Worm (Caenorhabditis elegans) whole organism, L3 larva: ENCODE data around the gene T04C10.3.

Source experiments
- ZK546.5 ChIP-seq: sonication (generic microtip); optimal IDR thresholded peaks from 2 replicates; lab custom pipeline; 2017; ENCODE audit warnings: missing biosample characterization, missing genetic modification characterization
- aly-2 ChIP-seq: fragments of 150-350 bp; optimal IDR thresholded peaks from 2 replicates; lab custom pipeline; 2014; ENCODE audit warnings: missing biosample characterization, missing genetic modification characterization
- ama-1 ChIP-seq: fragments of 150-350 bp; optimal IDR thresholded peaks from 2 replicates; lab custom pipeline; 2018
- ceh-16 ChIP-seq: sonication (generic microtip); optimal IDR thresholded peaks from 2 replicates; lab custom pipeline; 2017; ENCODE audit warnings: missing biosample characterization, missing genetic modification characterization
- ceh-9 ChIP-seq: sonication (generic microtip); optimal IDR thresholded peaks from 2 replicates; lab custom pipeline; 2018; ENCODE audit warnings: missing biosample characterization, missing genetic modification characterization
- daf-12 ChIP-seq: fragments of 150-350 bp; optimal IDR thresholded peaks from 2 replicates; lab custom pipeline; 2014; ENCODE audit warnings: missing biosample characterization, missing genetic modification reagents, missing genetic modification characterization
- egl-27 ChIP-seq: sonication (generic microtip); optimal IDR thresholded peaks from 4 replicates; lab custom pipeline; 2017; ENCODE audit warnings: missing biosample characterization, missing genetic modification reagents, missing genetic modification characterization
- egl-5 ChIP-seq: fragments of 150-350 bp; optimal IDR thresholded peaks from 2 replicates; lab custom pipeline; 2017; ENCODE audit warnings: missing biosample characterization, missing genetic modification reagents, missing genetic modification characterization, inconsistent platforms
- elt-1 ChIP-seq: fragments of 150-350 bp; optimal IDR thresholded peaks from 2 replicates; lab custom pipeline; 2014; ENCODE audit warnings: missing biosample characterization, missing genetic modification characterization
- elt-2 ChIP-seq: sonication (generic microtip); optimal IDR thresholded peaks from 2 replicates; lab custom pipeline; 2016; ENCODE audit warnings: missing genetic modification reagents, mild to moderate bottlenecking, missing genetic modification characterization, missing compliant biosample characterization
- elt-3 ChIP-seq, 3 experiments: fragments of 150-350 bp in 1 of 3; sonication (generic microtip) in 2 of 3; optimal IDR thresholded peaks; 2 replicates in 2 of 3; 4 replicates in 1 of 3; lab custom pipeline; 2014 to 2017; ENCODE audit warnings: missing biosample characterization in 3 of 3, missing genetic modification characterization in 3 of 3
- eor-1 ChIP-seq, 2 experiments: fragments of 150-350 bp; optimal IDR thresholded peaks; 2 replicates each; lab custom pipeline; 2014 to 2018; ENCODE audit warnings: missing biosample characterization in 2 of 2, missing genetic modification characterization in 2 of 2
- fkh-10 ChIP-seq: sonication (generic microtip); optimal IDR thresholded peaks from 2 replicates; lab custom pipeline; 2017; ENCODE audit warnings: missing biosample characterization, missing genetic modification reagents, missing genetic modification characterization
- fkh-2 ChIP-seq: fragments of 150-350 bp; optimal IDR thresholded peaks from 2 replicates; lab custom pipeline; 2014; ENCODE audit warnings: missing biosample characterization, missing genetic modification reagents, missing genetic modification characterization
- fos-1 ChIP-seq: fragments of 150-350 bp; optimal IDR thresholded peaks from 2 replicates; lab custom pipeline; 2014; ENCODE audit warnings: missing biosample characterization, missing genetic modification characterization
- jun-1 ChIP-seq: fragments of 150-350 bp; optimal IDR thresholded peaks from 2 replicates; lab custom pipeline; 2014; ENCODE audit warnings: missing biosample characterization, missing genetic modification reagents, missing genetic modification characterization
- lin-15B ChIP-seq: fragments of 150-350 bp; optimal IDR thresholded peaks from 2 replicates; lab custom pipeline; 2014; ENCODE audit warnings: missing biosample characterization, missing genetic modification characterization
- lin-39 ChIP-seq: fragments of 150-350 bp; optimal IDR thresholded peaks from 2 replicates; lab custom pipeline; 2018; ENCODE audit warnings: missing biosample characterization, missing genetic modification reagents, missing genetic modification characterization
- mdl-1 ChIP-seq: fragments of 150-350 bp; optimal IDR thresholded peaks from 2 replicates; lab custom pipeline; 2014; ENCODE audit warnings: missing biosample characterization, missing genetic modification characterization
- mml-1 ChIP-seq: fragments of 150-350 bp; sonication (generic microtip); optimal IDR thresholded peaks from 3 replicates; lab custom pipeline; 2014; ENCODE audit warnings: missing biosample characterization, missing genetic modification characterization
- nhr-11 ChIP-seq: fragments of 150-350 bp; optimal IDR thresholded peaks from 2 replicates; lab custom pipeline; 2014; ENCODE audit warnings: missing biosample characterization, missing genetic modification characterization
- nhr-23 ChIP-seq: fragments of 150-350 bp; optimal IDR thresholded peaks from 2 replicates; lab custom pipeline; 2014; ENCODE audit warnings: missing biosample characterization, missing genetic modification reagents, missing genetic modification characterization
- nhr-237 ChIP-seq: fragments of 150-350 bp; optimal IDR thresholded peaks from 2 replicates; lab custom pipeline; 2014; ENCODE audit warnings: missing biosample characterization, missing genetic modification characterization
- nhr-28 ChIP-seq: fragments of 150-350 bp; optimal IDR thresholded peaks from 2 replicates; lab custom pipeline; 2014; ENCODE audit warnings: missing biosample characterization, missing genetic modification characterization
- nhr-43 ChIP-seq: sonication (generic microtip); optimal IDR thresholded peaks from 2 replicates; lab custom pipeline; 2016; ENCODE audit warnings: mild to moderate bottlenecking, missing genetic modification characterization, missing compliant biosample characterization; ENCODE audit not compliant: poor library complexity, severe bottlenecking
- nhr-67 ChIP-seq: fragments of 150-350 bp; optimal IDR thresholded peaks from 2 replicates; lab custom pipeline; 2014; ENCODE audit warnings: missing biosample characterization, missing genetic modification characterization
- nhr-76 ChIP-seq: fragments of 150-350 bp; sonication (generic microtip); optimal IDR thresholded peaks from 5 replicates; lab custom pipeline; 2014; ENCODE audit warnings: missing biosample characterization, missing genetic modification characterization
- pha-4 ChIP-seq: fragments of 150-350 bp; optimal IDR thresholded peaks from 2 replicates; lab custom pipeline; 2014; ENCODE audit warnings: missing biosample characterization, missing genetic modification reagents, missing genetic modification characterization
- pqm-1 ChIP-seq: fragments of 150-350 bp; optimal IDR thresholded peaks from 2 replicates; lab custom pipeline; 2017; ENCODE audit warnings: missing biosample characterization, missing genetic modification characterization, inconsistent platforms
- skn-1 ChIP-seq: fragments of 150-350 bp; optimal IDR thresholded peaks from 2 replicates; lab custom pipeline; 2014; ENCODE audit warnings: missing biosample characterization, missing genetic modification characterization
- snpc-4 ChIP-seq: fragments of 150-350 bp; optimal IDR thresholded peaks from 2 replicates; lab custom pipeline; 2014; ENCODE audit warnings: missing biosample characterization, missing genetic modification characterization
- tbx-2 ChIP-seq: sonication (generic microtip); optimal IDR thresholded peaks from 2 replicates; lab custom pipeline; 2016; ENCODE audit warnings: mild to moderate bottlenecking, missing genetic modification characterization, missing compliant biosample characterization
- unc-39 ChIP-seq: sonication (generic microtip); optimal IDR thresholded peaks from 4 replicates; lab custom pipeline; 2017; ENCODE audit warnings: missing biosample characterization, missing genetic modification characterization
- unc-62 ChIP-seq: fragments of 150-350 bp; sonication (generic microtip); optimal IDR thresholded peaks from 4 replicates; lab custom pipeline; 2014; ENCODE audit warnings: missing biosample characterization, missing genetic modification reagents, missing genetic modification characterization
- zag-1 ChIP-seq: fragments of 150-350 bp; optimal IDR thresholded peaks from 2 replicates; lab custom pipeline; 2014; ENCODE audit warnings: missing biosample characterization, missing genetic modification characterization
- ztf-11 ChIP-seq: fragments of 150-350 bp; optimal IDR thresholded peaks from 2 replicates; lab custom pipeline; 2014; ENCODE audit warnings: missing biosample characterization, missing genetic modification characterization
- ztf-4 ChIP-seq: fragments of 150-350 bp; optimal IDR thresholded peaks from 2 replicates; lab custom pipeline; 2014; ENCODE audit warnings: missing biosample characterization, missing genetic modification characterization

The T04C10.3 gene

DNA sequence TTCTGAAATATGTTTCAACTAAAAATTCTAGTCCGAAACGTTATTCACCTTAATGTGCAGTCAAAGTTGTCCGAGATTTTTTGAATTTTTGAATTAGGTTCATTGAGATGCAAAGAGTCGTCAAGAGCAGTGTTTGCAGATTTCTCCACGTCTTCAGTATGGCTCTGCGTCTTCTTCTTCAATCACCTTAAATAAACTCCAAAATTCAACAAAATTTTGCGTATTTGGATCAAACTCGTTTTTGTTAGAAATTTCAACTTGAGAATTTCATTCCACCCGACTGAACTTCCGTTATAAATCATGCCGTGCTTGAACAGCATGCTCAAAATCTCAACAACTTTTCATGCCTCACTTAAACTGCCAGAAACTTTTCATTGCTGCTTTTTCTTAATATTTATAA, at the start of gene T04C10.3:
TSS of gene T04C10.3 (plus strand) at position 301 of the 400 bp plus-strand sequence.
- TF ChIP-seq lin-39 (tag; lab: Kevin White, UChicago): no peak
- TF ChIP-seq ceh-16 (tag; lab: Kevin White, UChicago): no peak
- no peak for TF ChIP-seq elt-1 (tag; lab: Kevin White, UChicago)
- TF ChIP-seq egl-27 (tag; lab: Kevin White, UChicago): no peak
- TF ChIP-seq nhr-11 (tag; lab: Kevin White, UChicago): no peak
- TF ChIP-seq nhr-43: no peak

DNA sequence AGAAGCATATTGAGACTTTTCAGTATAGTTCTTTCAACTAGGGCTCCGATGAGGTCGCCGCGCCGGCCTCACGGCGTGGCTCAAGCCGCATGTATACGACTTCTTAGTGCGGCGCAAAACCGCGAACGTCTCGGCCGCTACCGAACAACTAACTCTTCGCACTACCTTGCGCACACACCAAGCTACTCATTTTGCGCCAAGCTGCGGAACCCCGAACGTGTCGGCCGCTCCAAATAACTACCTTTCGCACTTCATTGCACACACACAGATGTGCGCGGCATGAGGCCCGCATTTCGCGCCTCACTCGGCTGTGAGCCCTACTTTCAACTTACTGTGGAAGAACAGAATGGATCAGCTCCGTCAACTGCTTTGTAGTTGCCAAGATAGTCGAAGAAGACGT, 44.3 kb upstream of the T04C10.3 start:
- TF ChIP-seq pha-4 (tag; lab: Kevin White, UChicago) (no peak), daf-12 (no peak), aly-2 (tag; lab: Kevin White, UChicago) (no peak), ZK546.5 (tag; lab: Kevin White, UChicago) (no peak), tbx-2 (tag; lab: Kevin White, UChicago) (no peak), skn-1 (tag; lab: Kevin White, UChicago) (no peak), ceh-9 (tag; lab: Kevin White, UChicago) (no peak), nhr-43 (no peak), mdl-1 (no peak), nhr-67 (tag; lab: Kevin White, UChicago) (no peak), mml-1 (tag; lab: Kevin White, UChicago) (no peak), nhr-11 (tag; lab: Kevin White, UChicago) (no peak), lin-15B (tag; lab: Kevin White, UChicago) (no peak), zag-1 (tag; lab: Kevin White, UChicago) (no peak)

DNA sequence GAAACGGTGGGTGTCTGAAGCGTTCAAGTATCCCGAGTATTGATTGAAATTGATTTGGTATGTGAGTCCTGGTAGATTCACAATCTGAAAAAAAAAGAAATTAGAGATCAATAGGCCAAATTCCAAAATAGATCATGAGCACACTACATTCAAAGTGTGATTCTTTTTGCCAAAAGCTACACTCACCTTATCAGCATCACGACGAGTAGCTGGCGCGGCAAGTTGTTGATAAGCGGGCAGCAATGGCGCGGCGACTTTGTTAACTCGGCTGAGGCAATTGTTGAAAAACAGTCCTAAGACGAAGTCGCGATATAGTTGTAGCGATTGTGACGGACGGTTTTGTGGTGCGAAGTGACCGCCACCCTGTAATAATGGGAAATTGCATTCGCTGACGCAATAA, 43.2 kb upstream of the T04C10.3 start:
- no peak for TF ChIP-seq unc-62 (GFP tag; lab: Kevin White, UChicago)
- TF ChIP-seq lin-15B (tag; lab: Kevin White, UChicago): no peak
- no peak for TF ChIP-seq nhr-237 (tag; lab: Kevin White, UChicago)
- TF ChIP-seq nhr-28 (tag; lab: Kevin White, UChicago): no peak
- no peak for TF ChIP-seq ceh-16 (tag; lab: Kevin White, UChicago)
- TF ChIP-seq elt-2 (tag; lab: Kevin White, UChicago): peak; percentile 78
- TF ChIP-seq daf-12: no peak
- TF ChIP-seq jun-1 (tag; lab: Kevin White, UChicago): peak; percentile 31
- TF ChIP-seq ztf-4: no peak
- TF ChIP-seq pqm-1 (tag; lab: Kevin White, UChicago): peak; percentile 73
- TF ChIP-seq eor-1 (tag; optimal IDR thresholded peaks at IDR 0.05; lab: Kevin White, UChicago): no peak
- TF ChIP-seq nhr-43: no peak
- TF ChIP-seq nhr-76: no peak
- TF ChIP-seq ama-1 (lab: Kevin White, UChicago): no peak
- TF ChIP-seq nhr-23 (tag; lab: Kevin White, UChicago): no peak
- TF ChIP-seq fos-1 (tag; lab: Kevin White, UChicago): no peak

- TF ChIP-seq pqm-1 (tag; lab: Kevin White, UChicago): peak; percentile 54
- TF ChIP-seq nhr-11 (tag; lab: Kevin White, UChicago): no peak
- peak; percentile 69 for TF ChIP-seq elt-2 (tag; lab: Kevin White, UChicago)
Measured at ce11 chrX:14770336-14770735, 41.8 kb upstream of the T04C10.3 start.

ce11 chrX:14771682-14772081, 40.5 kb upstream of the T04C10.3 start, which contains the start of gene Y16B4A.2:
Gene Y16B4A.2 (minus strand): TSS chrX:14771851.
- TF ChIP-seq elt-2 (tag; lab: Kevin White, UChicago) (peak; percentile 53), pqm-1 (tag; lab: Kevin White, UChicago) (peak; percentile 51), elt-3 (tag; optimal IDR thresholded peaks at IDR 0.05; lab: Kevin White, UChicago) (no peak), fkh-2 (no peak), nhr-23 (tag; lab: Kevin White, UChicago) (no peak)
- TF ChIP-seq, all 47 proteins: peak for 2

DNA sequence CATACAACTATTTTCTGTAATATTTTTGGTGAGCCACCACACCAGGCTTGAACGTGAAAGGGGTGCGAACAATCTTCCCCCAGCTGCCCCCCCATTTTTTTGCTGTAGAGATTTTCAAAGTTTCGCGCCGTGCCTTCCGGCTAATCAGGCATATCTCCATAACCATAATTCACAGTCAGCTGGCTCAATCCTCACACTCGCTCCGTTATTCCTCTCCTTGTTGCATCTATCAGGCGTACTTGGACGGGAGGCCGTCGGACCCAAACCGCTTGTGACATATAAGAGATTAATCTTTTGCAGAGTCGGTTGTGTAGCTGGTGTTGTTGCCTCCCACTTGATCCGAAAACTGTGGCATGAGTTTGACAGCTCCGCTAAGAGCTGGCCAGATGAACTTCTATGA, 38.9 kb upstream of the T04C10.3 start, which contains the start of gene unc-3:
TSS of gene unc-3 (plus strand) at position 301 of the 400 bp plus-strand sequence.
- no peak for TF ChIP-seq fkh-10 (GFP tag; lab: Kevin White, UChicago)
- no peak for TF ChIP-seq ztf-11 (tag; lab: Kevin White, UChicago)
- TF ChIP-seq aly-2 (tag; lab: Kevin White, UChicago): no peak
- no peak for TF ChIP-seq unc-39 (tag; lab: Kevin White, UChicago)
- TF ChIP-seq mdl-1: no peak
- no peak for TF ChIP-seq eor-1 (tag; optimal IDR thresholded peaks at IDR 0.05; lab: Kevin White, UChicago)
- no peak for TF ChIP-seq daf-12
- no peak for TF ChIP-seq nhr-67 (tag; lab: Kevin White, UChicago)
- TF ChIP-seq nhr-28 (tag; lab: Kevin White, UChicago): no peak
- TF ChIP-seq egl-27 (tag; lab: Kevin White, UChicago): no peak
- no peak for TF ChIP-seq egl-5 (tag; lab: Kevin White, UChicago)
- no peak for TF ChIP-seq fkh-2
- TF ChIP-seq nhr-23 (tag; lab: Kevin White, UChicago): no peak
- no peak for TF ChIP-seq snpc-4 (tag; lab: Kevin White, UChicago)
- TF ChIP-seq pqm-1 (tag; lab: Kevin White, UChicago): no peak
- TF ChIP-seq, all 47 proteins: peak for 0
